Fruit fly (Drosophila melanogaster): ENCODE measurements around the gene CG31626.

CG31626 gene

DNA sequence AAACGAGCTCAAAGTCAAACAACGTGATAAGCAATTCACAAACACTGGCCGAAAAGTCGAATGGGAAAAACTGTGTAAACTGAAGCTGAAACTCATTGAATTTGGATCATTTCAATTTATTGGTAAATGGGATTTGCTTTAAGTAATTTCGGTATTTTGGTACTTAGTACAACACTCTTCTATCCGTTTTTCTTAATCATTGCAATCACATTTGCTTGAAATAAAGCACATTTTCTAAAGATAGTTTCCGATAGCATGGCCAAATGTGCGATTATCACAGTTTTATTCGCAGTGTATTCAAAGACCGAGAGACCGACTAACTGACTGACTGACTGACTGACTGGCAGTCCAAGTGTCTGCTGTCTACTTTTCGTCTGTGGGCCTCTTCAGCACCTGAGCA, 40.0 kb downstream of the CG31626 start (continued):
- TF ChIP-seq sens-2 (GFP tag; IDR thresholded peaks at IDR 0.05) = no peak
- no peak for TF ChIP-seq CG7928 (GFP tag; optimal IDR thresholded peaks at IDR 0.05)
- TF ChIP-seq hth (optimal IDR thresholded peaks at IDR 0.05) = no peak
- no peak for TF ChIP-seq unc-4 (GFP tag; IDR thresholded peaks at IDR 0.05; ENCODE audit: partially characterized antibody)
- peak in 1 of 2 experiments; percentile 52 for TF ChIP-seq eve (GFP tag; optimal IDR thresholded peaks at IDR 0.05)
- peak; percentile 14 for TF ChIP-seq ind (GFP tag; optimal IDR thresholded peaks at IDR 0.05)
- 0 out of 2 replicates have a peak, but pooled peaks have one; percentile 32 for TF ChIP-seq Drgx (GFP tag; IDR thresholded peaks at IDR 0.05)
- TF ChIP-seq CG3281 (GFP tag; optimal IDR thresholded peaks at IDR 0.05) = peak; percentile 14
- peak; percentile 33 for TF ChIP-seq zen (tag; optimal IDR thresholded peaks at IDR 0.05)
- peak; percentile 4 for TF ChIP-seq CG9609 (GFP tag; optimal IDR thresholded peaks at IDR 0.05)
- no peak for TF ChIP-seq tap (tag; optimal IDR thresholded peaks at IDR 0.05)

DNA sequence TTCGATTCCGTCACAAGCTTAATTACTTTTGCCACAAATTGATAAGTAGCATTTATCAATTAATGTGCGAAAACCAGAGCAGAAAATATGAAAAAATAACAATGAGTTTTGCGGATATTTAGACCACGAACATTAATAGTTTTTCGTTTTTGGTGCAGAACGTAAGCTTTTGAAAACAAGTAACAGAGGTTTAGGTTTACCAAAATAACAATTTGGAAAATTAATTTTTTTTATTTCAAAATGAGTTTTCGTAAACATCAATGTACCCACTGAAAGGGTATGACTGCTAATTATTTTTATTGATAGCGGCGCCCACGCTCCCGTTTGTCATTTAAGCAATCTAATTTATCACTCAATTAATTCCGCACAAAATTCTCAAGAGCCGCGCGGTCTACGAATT, 41.2 kb downstream of the CG31626 start:
- TF ChIP-seq caup (GFP tag; optimal IDR thresholded peaks at IDR 0.05; ENCODE audit: severe bottlenecking) (no peak), repo (GFP tag; optimal IDR thresholded peaks at IDR 0.05) (no peak), Fer2 (tag; optimal IDR thresholded peaks at IDR 0.05) (no peak), CG3281 (GFP tag; optimal IDR thresholded peaks at IDR 0.05) (peak; percentile 31), CG6683 (GFP tag; optimal IDR thresholded peaks at IDR 0.05) (no peak), CoRest (tag; optimal IDR thresholded peaks at IDR 0.05) (peak; percentile 28), jumu (GFP tag; optimal IDR thresholded peaks at IDR 0.05) (no peak), CG17361 (GFP tag; IDR thresholded peaks at IDR 0.05) (no peak), ac (GFP tag; optimal IDR thresholded peaks at IDR 0.05) (no peak), CG30403 (GFP tag; optimal IDR thresholded peaks at IDR 0.05) (peak; percentile 11), row (GFP tag; IDR thresholded peaks at IDR 0.05) (peak; percentile 45), CG3838 (GFP tag; optimal IDR thresholded peaks at IDR 0.05) (no peak), Adf1 (GFP tag; IDR thresholded peaks at IDR 0.05) (no peak), CG2120 (GFP tag; optimal IDR thresholded peaks at IDR 0.05) (peak; percentile 42), grau (tag; optimal IDR thresholded peaks at IDR 0.05) (peak; percentile 31), CG3163 (GFP tag; optimal IDR thresholded peaks at IDR 0.05) (no peak), D19A (tag; optimal IDR thresholded peaks at IDR 0.05) (peak; percentile 55), CG11456 (GFP tag; IDR thresholded peaks at IDR 0.05) (no peak), oc (tag; optimal IDR thresholded peaks at IDR 0.05) (no peak), ind (GFP tag; optimal IDR thresholded peaks at IDR 0.05) (no peak), Lim3 (GFP tag; IDR thresholded peaks at IDR 0.05) (no peak), so (GFP tag; IDR thresholded peaks at IDR 0.05) (no peak), tio (GFP tag; optimal IDR thresholded peaks at IDR 0.05) (no peak), toy (GFP tag; IDR thresholded peaks at IDR 0.05) (no peak), Dip2 (GFP tag; IDR thresholded peaks at IDR 0.05) (no peak), peb (GFP tag; IDR thresholded peaks at IDR 0.05) (no peak), CG10431 (GFP tag; optimal IDR thresholded peaks at IDR 0.05) (no peak), Meics (GFP tag; optimal IDR thresholded peaks at IDR 0.05) (peak; percentile 36), CG1233 (GFP tag; optimal IDR thresholded peaks at IDR 0.05) (no peak), Stat92E (GFP tag; optimal IDR thresholded peaks at IDR 0.05) (no peak), Awh (GFP tag; IDR thresholded peaks at IDR 0.05) (no peak), slbo (GFP tag; IDR thresholded peaks at IDR 0.05) (peak; percentile 43; the same call in 1 of the 2 replicates), mld (GFP tag; IDR thresholded peaks at IDR 0.05; ENCODE audit: partially characterized antibody) (no peak), ttk (GFP tag; IDR thresholded peaks at IDR 0.05) (no peak), CG12299 (tag; optimal IDR thresholded peaks at IDR 0.05) (no peak), CG14441 (GFP tag; IDR thresholded peaks at IDR 0.05) (no peak), CG7839 (tag; optimal IDR thresholded peaks at IDR 0.05) (peak; percentile 16), Hmr (GFP tag; optimal IDR thresholded peaks at IDR 0.05) (peak; percentile 18), nmo (GFP tag; optimal IDR thresholded peaks at IDR 0.05) (no peak), btn (GFP tag; optimal IDR thresholded peaks at IDR 0.05) (no peak), CG13123 (GFP tag; optimal IDR thresholded peaks at IDR 0.05) (no peak), Hsf (GFP tag; optimal IDR thresholded peaks at IDR 0.05) (no peak)

Data from whole organism, embryonic.